Fruit fly (Drosophila melanogaster) whole organism, embryonic: Measurements from ENCODE around the gene Ac78C.

Experiments
- Atf3 ChIP-seq: fragments of 200-800 bp; sonication (Bioruptor generic); optimal IDR thresholded peaks from 3 replicates; lab custom pipeline; 2016; ENCODE audit warnings: missing biosample characterization, missing genetic modification characterization
- BtbVII ChIP-seq: fragments of 200-800 bp; sonication (Bioruptor generic); optimal IDR thresholded peaks from 3 replicates; lab custom pipeline; 2017; ENCODE audit warnings: missing biosample characterization, mild to moderate bottlenecking, missing genetic modification characterization
- CG11695 ChIP-seq: fragments of 200-800 bp; sonication (Bioruptor generic); IDR thresholded peaks from 3 replicates; pipeline ENCODE4 v1.3.6; 2022; ENCODE audit warnings: missing biosample characterization, missing genetic modification characterization
- CG1233 ChIP-seq: fragments of 200-800 bp; sonication (Bioruptor generic); optimal IDR thresholded peaks from 4 replicates; lab custom pipeline; 2018; ENCODE audit warnings: missing biosample characterization, mild to moderate bottlenecking, missing genetic modification characterization
- CG13894 ChIP-seq: fragments of 200-800 bp; sonication (Bioruptor generic); optimal IDR thresholded peaks from 3 replicates; lab custom pipeline; 2018; ENCODE audit warnings: missing biosample characterization, mild to moderate bottlenecking, missing genetic modification characterization, moderate library complexity
- CG15514 ChIP-seq: fragments of 200-800 bp; sonication (Bioruptor generic); optimal IDR thresholded peaks from 3 replicates; lab custom pipeline; 2017; ENCODE audit warnings: missing biosample characterization, missing genetic modification characterization, mild to moderate bottlenecking, moderate library complexity, missing genetic modification reagents
- CG15696 ChIP-seq: fragments of 200-800 bp; sonication (Bioruptor generic); optimal IDR thresholded peaks from 2 replicates; lab custom pipeline; 2019; ENCODE audit warnings: missing biosample characterization, mild to moderate bottlenecking, missing genetic modification characterization, moderate library complexity
- CG2678 ChIP-seq: fragments of 200-800 bp; sonication (Bioruptor generic); optimal IDR thresholded peaks from 3 replicates; lab custom pipeline; 2019; ENCODE audit warnings: missing biosample characterization, mild to moderate bottlenecking, missing genetic modification characterization, moderate library complexity
- CG30403 ChIP-seq: fragments of 200-800 bp; sonication (Bioruptor generic); optimal IDR thresholded peaks from 3 replicates; lab custom pipeline; 2016; ENCODE audit warnings: missing biosample characterization, missing genetic modification characterization
- CG33557 ChIP-seq: fragments of 200-800 bp; sonication (Bioruptor generic); optimal IDR thresholded peaks from 2 replicates; lab custom pipeline; 2019; ENCODE audit warnings: missing biosample characterization, mild to moderate bottlenecking, missing genetic modification characterization, moderate library complexity
- CG3407 ChIP-seq: fragments of 200-800 bp; sonication (Bioruptor generic); optimal IDR thresholded peaks from 2 replicates; lab custom pipeline; 2018; ENCODE audit warnings: missing biosample characterization, mild to moderate bottlenecking, missing genetic modification characterization
- CG3838 ChIP-seq: fragments of 200-800 bp; sonication (Bioruptor generic); optimal IDR thresholded peaks from 3 replicates; lab custom pipeline; 2016; ENCODE audit warnings: missing biosample characterization, missing genetic modification characterization
- CG4424 ChIP-seq: fragments of 200-800 bp; sonication (Bioruptor generic); optimal IDR thresholded peaks from 3 replicates; lab custom pipeline; 2016; ENCODE audit warnings: missing biosample characterization, missing genetic modification characterization
- CG4854 ChIP-seq: fragments of 200-800 bp; sonication (Bioruptor generic); optimal IDR thresholded peaks from 2 replicates; lab custom pipeline; 2016; ENCODE audit warnings: missing biosample characterization, missing genetic modification characterization, inconsistent platforms
- CG8089 ChIP-seq: fragments of 200-800 bp; sonication (Bioruptor generic); optimal IDR thresholded peaks from 3 replicates; lab custom pipeline; 2016; ENCODE audit warnings: missing biosample characterization, missing genetic modification characterization
- CG8290 ChIP-seq, 3 experiments: fragments of 200-800 bp; sonication (Bioruptor generic); optimal IDR thresholded peaks; 2 replicates each; lab custom pipeline; 2016 to 2019; ENCODE audit warnings: missing biosample characterization in 3 of 3, missing genetic modification characterization in 3 of 3, mild to moderate bottlenecking in 2 of 3, moderate library complexity in 1 of 3
- CG9437 ChIP-seq: fragments of 200-800 bp; sonication (Bioruptor generic); optimal IDR thresholded peaks from 2 replicates; lab custom pipeline; 2018; ENCODE audit warnings: missing biosample characterization, mild to moderate bottlenecking, missing genetic modification characterization
- CG9727 ChIP-seq: fragments of 200-800 bp; sonication (Bioruptor generic); optimal IDR thresholded peaks from 3 replicates; lab custom pipeline; 2017; ENCODE audit warnings: missing biosample characterization, mild to moderate bottlenecking, missing genetic modification characterization
- CoRest ChIP-seq: fragments of 200-800 bp; sonication (Bioruptor generic); optimal IDR thresholded peaks from 3 replicates; lab custom pipeline; 2018; ENCODE audit warnings: missing biosample characterization, mild to moderate bottlenecking, missing genetic modification characterization, moderate library complexity
- Dad ChIP-seq: fragments of 200-800 bp; sonication (Bioruptor generic); optimal IDR thresholded peaks from 3 replicates; lab custom pipeline; 2016; ENCODE audit warnings: missing biosample characterization, missing genetic modification characterization
- Dbx ChIP-seq: fragments of 200-800 bp; sonication (Bioruptor generic); IDR thresholded peaks from 3 replicates; pipeline ENCODE4 v1.3.6; 2022; ENCODE audit warnings: missing biosample characterization, missing genetic modification characterization
- E2f1 ChIP-seq: fragments of 200-800 bp; sonication (Bioruptor generic); IDR thresholded peaks from 2 replicates; pipeline ENCODE4 v1.3.6; 2022; ENCODE audit warnings: missing biosample characterization, missing genetic modification characterization
- ERR ChIP-seq: fragments of 200-800 bp; sonication (Bioruptor generic); optimal IDR thresholded peaks from 2 replicates; lab custom pipeline; 2016; ENCODE audit warnings: missing biosample characterization, missing genetic modification characterization
- Fer2 ChIP-seq: fragments of 200-800 bp; sonication (Bioruptor generic); optimal IDR thresholded peaks from 2 replicates; lab custom pipeline; 2018; ENCODE audit warnings: missing biosample characterization, mild to moderate bottlenecking, missing genetic modification characterization, moderate library complexity
- GATAe ChIP-seq: fragments of 200-800 bp; sonication (Bioruptor generic); conservative IDR thresholded peaks from 2 replicates; pipeline ENCODE4 v1.3.6; 2022; ENCODE audit warnings: missing biosample characterization, missing genetic modification characterization
- HHEX ChIP-seq: fragments of 200-800 bp; sonication (Bioruptor generic); optimal IDR thresholded peaks from 3 replicates; lab custom pipeline; 2017; ENCODE audit warnings: missing biosample characterization, mild to moderate bottlenecking, missing genetic modification characterization, missing genetic modification reagents
- Med ChIP-seq: fragments of 200-800 bp; sonication (Bioruptor generic); peaks from one replicate; lab custom pipeline; 2016; ENCODE audit warnings: missing biosample characterization, missing genetic modification characterization, mild to moderate bottlenecking, inconsistent platforms, moderate library complexity
- Meics ChIP-seq: fragments of 200-800 bp; sonication (Bioruptor generic); optimal IDR thresholded peaks from 2 replicates; lab custom pipeline; 2017; ENCODE audit warnings: missing biosample characterization, mild to moderate bottlenecking, missing genetic modification characterization
- Pdp1 ChIP-seq, 2 experiments: fragments of 200-800 bp; sonication (Bioruptor generic); optimal IDR thresholded peaks; 3 replicates each; lab custom pipeline; 2016; ENCODE audit warnings: missing biosample characterization in 2 of 2, missing genetic modification characterization in 2 of 2, mild to moderate bottlenecking in 1 of 2, moderate library complexity in 1 of 2
- Sox100B ChIP-seq: fragments of 200-800 bp; sonication (Bioruptor generic); optimal IDR thresholded peaks from 3 replicates; lab custom pipeline; 2018; ENCODE audit warnings: missing biosample characterization, mild to moderate bottlenecking, missing genetic modification characterization
- cwo ChIP-seq: fragments of 200-800 bp; sonication (Bioruptor generic); optimal IDR thresholded peaks from 3 replicates; lab custom pipeline; 2017; ENCODE audit warnings: missing biosample characterization, missing genetic modification characterization, mild to moderate bottlenecking, moderate library complexity, missing genetic modification reagents
- dmrt11E ChIP-seq: fragments of 200-800 bp; sonication (Bioruptor generic); optimal IDR thresholded peaks from 3 replicates; lab custom pipeline; 2018; ENCODE audit warnings: missing biosample characterization, mild to moderate bottlenecking, missing genetic modification characterization, moderate library complexity
- exex ChIP-seq: fragments of 200-800 bp; sonication (Bioruptor generic); optimal IDR thresholded peaks from 4 replicates; lab custom pipeline; 2018; ENCODE audit warnings: missing biosample characterization, mild to moderate bottlenecking, missing genetic modification characterization, moderate library complexity
- fd3F ChIP-seq: fragments of 200-800 bp; sonication (Bioruptor generic); optimal IDR thresholded peaks from 2 replicates; lab custom pipeline; 2018; ENCODE audit warnings: missing biosample characterization, mild to moderate bottlenecking, missing genetic modification characterization, moderate library complexity
- gce ChIP-seq: fragments of 200-800 bp; sonication (Bioruptor generic); IDR thresholded peaks from 3 replicates; pipeline ENCODE4 v1.3.6; 2022; ENCODE audit warnings: missing biosample characterization, missing genetic modification characterization
- gem ChIP-seq: fragments of 200-800 bp; sonication (Bioruptor generic); optimal IDR thresholded peaks from 2 replicates; lab custom pipeline; 2019; ENCODE audit warnings: missing biosample characterization, mild to moderate bottlenecking, missing genetic modification characterization, moderate library complexity
- knrl ChIP-seq: fragments of 200-800 bp; sonication (Bioruptor generic); IDR thresholded peaks from 3 replicates; pipeline ENCODE4 v1.3.6; 2022; ENCODE audit warnings: missing biosample characterization, missing genetic modification characterization; ENCODE audit not compliant: partially characterized antibody
- luna ChIP-seq: fragments of 200-800 bp; sonication (Bioruptor generic); optimal IDR thresholded peaks from 2 replicates; lab custom pipeline; 2016; ENCODE audit warnings: missing biosample characterization, missing genetic modification characterization
- mirr ChIP-seq: fragments of 200-800 bp; sonication (Bioruptor generic); optimal IDR thresholded peaks from 3 replicates; lab custom pipeline; 2018; ENCODE audit warnings: missing biosample characterization, mild to moderate bottlenecking, missing genetic modification characterization
- rib ChIP-seq: fragments of 200-800 bp; sonication (Bioruptor generic); IDR thresholded peaks from 2 replicates; pipeline ENCODE4 v1.3.6; 2022; ENCODE audit warnings: missing biosample characterization, missing genetic modification characterization
- scrt ChIP-seq: fragments of 200-800 bp; sonication (Bioruptor generic); optimal IDR thresholded peaks from 2 replicates; lab custom pipeline; 2018; ENCODE audit warnings: missing biosample characterization, mild to moderate bottlenecking, missing genetic modification characterization, moderate library complexity
- sens-2 ChIP-seq: fragments of 200-800 bp; sonication (Bioruptor generic); IDR thresholded peaks from 2 replicates; pipeline ENCODE4 v1.3.6; 2022; ENCODE audit warnings: missing biosample characterization, missing genetic modification characterization
- so ChIP-seq: fragments of 200-800 bp; sonication (Bioruptor generic); IDR thresholded peaks from 3 replicates; pipeline ENCODE4 v1.3.6; 2022; ENCODE audit warnings: missing biosample characterization, missing genetic modification characterization
- sr ChIP-seq: fragments of 200-800 bp; sonication (Bioruptor generic); IDR thresholded peaks from 3 replicates; pipeline ENCODE4 v1.3.6; 2022; ENCODE audit warnings: missing biosample characterization, missing genetic modification characterization
- sug ChIP-seq: fragments of 200-800 bp; optimal IDR thresholded peaks from 2 replicates; lab custom pipeline; 2019; ENCODE audit warnings: missing biosample characterization, mild to moderate bottlenecking, missing genetic modification characterization, moderate library complexity
- tll ChIP-seq, 2 experiments: fragments of 200-800 bp in 1 of 2; fragments of >200 bp in 1 of 2; sonication (Bioruptor generic) in 1 of 2; optimal IDR thresholded peaks; 2 replicates each; lab custom pipeline; 2017 to 2019; ENCODE audit warnings: missing biosample characterization in 2 of 2, missing genetic modification characterization in 2 of 2, mild to moderate bottlenecking in 1 of 2, moderate library complexity in 1 of 2

Gene Ac78C

dm6 chr3L:21204581-21205495 lies 33.1 kb upstream of the Ac78C start (continued):
- TF ChIP-seq Sox100B (GFP tag; lab: Kevin White, UChicago), result no peak
- TF ChIP-seq CG33557, result peak; percentile 14
- TF ChIP-seq CoRest (tag; lab: Kevin White, UChicago), result peak; percentile 5
- TF ChIP-seq Pdp1 (GFP tag; optimal IDR thresholded peaks at IDR 0.05; lab: Kevin White, UChicago), result peak in 1 of 2 experiments; percentile 73
- TF ChIP-seq CG15514, result peak; percentile 8
- TF ChIP-seq luna (GFP tag; lab: Kevin White, UChicago), result peak; percentile 45
- peak; percentile 5 for TF ChIP-seq fd3F
- peak; percentile 17 for TF ChIP-seq Fer2 (tag; lab: Kevin White, UChicago)
- peak; percentile 42 for TF ChIP-seq scrt (GFP tag; lab: Kevin White, UChicago)
- TF ChIP-seq CG4424 (GFP tag; lab: Kevin White, UChicago), result no peak
- TF ChIP-seq Dbx (GFP tag; lab: Robert Waterston, UW), result peak; percentile 6; the same call in 1 of the 3 replicates
- peak; percentile 94 for TF ChIP-seq sug
- peak; percentile 2 for TF ChIP-seq CG3407 (GFP tag; lab: Kevin White, UChicago)
- TF ChIP-seq exex (tag; lab: Kevin White, UChicago), result peak; percentile 78
- TF ChIP-seq rib (GFP tag; lab: Robert Waterston, UW), result peak; percentile 78; the same call in 1 of the 2 replicates
- TF ChIP-seq CG8290 (GFP tag; optimal IDR thresholded peaks at IDR 0.05; lab: Kevin White, UChicago), result no peak
- TF ChIP-seq CG8290 (tag; optimal IDR thresholded peaks at IDR 0.05; lab: Kevin White, UChicago), result peak in 1 of 2 experiments; percentile 33
- no peak for TF ChIP-seq CG8089 (GFP tag; lab: Kevin White, UChicago)
- TF ChIP-seq Meics (GFP tag; lab: Kevin White, UChicago), result peak; percentile 26
- no peak for TF ChIP-seq CG11695
- peak; percentile 61 for TF ChIP-seq CG9727 (GFP tag; lab: Kevin White, UChicago)
- peak; percentile 40 for TF ChIP-seq CG3838 (GFP tag; lab: Kevin White, UChicago)
- TF ChIP-seq GATAe, result peak; percentile 60
- TF ChIP-seq Med (GFP tag; lab: Kevin White, UChicago), result peak; percentile 66
- TF ChIP-seq CG30403 (GFP tag; lab: Kevin White, UChicago), result peak; percentile 3
- TF ChIP-seq knrl (GFP tag; lab: Robert Waterston, UW), result no peak
- peak; percentile 27; the same call in 1 of the 3 replicates for TF ChIP-seq sr (GFP tag; lab: Robert Waterston, UW)
- TF ChIP-seq CG9437 (GFP tag; lab: Kevin White, UChicago), result no peak
- TF ChIP-seq tll (GFP tag; optimal IDR thresholded peaks at IDR 0.05; lab: Kevin White, UChicago), result no peak
- peak; percentile 9; the same call in 1 of the 3 replicates for TF ChIP-seq gce (GFP tag; lab: Robert Waterston, UW)
- TF ChIP-seq CG15696 (tag; lab: Kevin White, UChicago), result peak; percentile 46
- no peak for TF ChIP-seq Atf3 (GFP tag; lab: Kevin White, UChicago)
- TF ChIP-seq CG2678 (tag; lab: Kevin White, UChicago), result peak; percentile 52
- peak; percentile 32 for TF ChIP-seq gem (tag; lab: Kevin White, UChicago)
- TF ChIP-seq cwo (GFP tag; lab: Kevin White, UChicago), result peak; percentile 54
- TF ChIP-seq CG1233 (GFP tag; lab: Kevin White, UChicago), result peak; percentile 5
- TF ChIP-seq HHEX (GFP tag; lab: Kevin White, UChicago), result peak; percentile 14
- TF ChIP-seq dmrt11E (tag; lab: Kevin White, UChicago), result peak; percentile 45
- TF ChIP-seq Dad (GFP tag; lab: Kevin White, UChicago), result peak; percentile 26
- peak; percentile 44 for TF ChIP-seq BtbVII (GFP tag; lab: Kevin White, UChicago)
- TF ChIP-seq CG4854 (GFP tag; lab: Kevin White, UChicago), result no peak
- TF ChIP-seq mirr (GFP tag; lab: Kevin White, UChicago), result peak; percentile 39
- no peak for TF ChIP-seq sens-2 (GFP tag; lab: Robert Waterston, UW)
- TF ChIP-seq E2f1 (GFP tag; lab: Robert Waterston, UW), result no peak
- peak; percentile 39 for TF ChIP-seq ERR
- peak; percentile 98 for TF ChIP-seq CG13894 (tag; lab: Kevin White, UChicago)
- TF ChIP-seq so (GFP tag; lab: Robert Waterston, UW), result peak; percentile 45; the same call in 1 of the 3 replicates
